Fruit fly (Drosophila melanogaster) whole organism, embryonic: Measurements from ENCODE around the gene vito.
A peak's percentile ranks its signal among the peaks of the same experiment; 100 is the strongest.

Experiments
- Asciz ChIP-seq: fragments of 200-800 bp; sonication (Bioruptor generic); optimal IDR thresholded peaks from 2 replicates; lab custom pipeline; 2017; ENCODE audit warnings: missing biosample characterization, mild to moderate bottlenecking, missing genetic modification characterization, missing genetic modification reagents
- CG1024 ChIP-seq: fragments of 200-800 bp; sonication (Bioruptor generic); IDR thresholded peaks from 2 replicates; pipeline ENCODE4 v1.3.6; 2022; ENCODE audit warnings: missing biosample characterization, missing genetic modification characterization
- CG11696 ChIP-seq: fragments of 200-800 bp; sonication (Bioruptor generic); IDR thresholded peaks from 2 replicates; pipeline ENCODE4 v1.3.6; 2022; ENCODE audit warnings: missing biosample characterization, missing genetic modification characterization
- CG12659 ChIP-seq: fragments of 200-800 bp; sonication (Bioruptor generic); optimal IDR thresholded peaks from 3 replicates; lab custom pipeline; 2017; ENCODE audit warnings: mild to moderate bottlenecking, missing biosample characterization, missing genetic modification reagents, missing genetic modification characterization
- CG12744 ChIP-seq: fragments of 200-800 bp; sonication (Bioruptor generic); optimal IDR thresholded peaks from 2 replicates; lab custom pipeline; 2016; ENCODE audit warnings: missing biosample characterization, missing genetic modification characterization
- CG14014 ChIP-seq: fragments of 200-800 bp; sonication (Bioruptor generic); IDR thresholded peaks from 2 replicates; pipeline ENCODE4 v1.3.6; 2022; ENCODE audit warnings: missing biosample characterization, missing genetic modification characterization
- CG1529 ChIP-seq: fragments of 200-800 bp; sonication (Bioruptor generic); optimal IDR thresholded peaks from 3 replicates; lab custom pipeline; 2018; ENCODE audit warnings: missing biosample characterization, missing genetic modification characterization
- CG15696 ChIP-seq: fragments of 200-800 bp; sonication (Bioruptor generic); optimal IDR thresholded peaks from 2 replicates; lab custom pipeline; 2019; ENCODE audit warnings: missing biosample characterization, mild to moderate bottlenecking, missing genetic modification characterization, moderate library complexity
- CG17361 ChIP-seq: fragments of 200-800 bp; sonication (Bioruptor generic); IDR thresholded peaks from 3 replicates; pipeline ENCODE4 v1.3.6; 2022; ENCODE audit warnings: missing biosample characterization, missing genetic modification characterization
- CG2120 ChIP-seq: fragments of 200-800 bp; sonication (Bioruptor generic); optimal IDR thresholded peaks from 3 replicates; lab custom pipeline; 2016; ENCODE audit warnings: missing biosample characterization, missing genetic modification characterization
- CG2199 ChIP-seq: fragments of 200-800 bp; sonication (Bioruptor generic); IDR thresholded peaks from 3 replicates; pipeline ENCODE4 v1.3.6; 2022; ENCODE audit warnings: missing biosample characterization, missing genetic modification characterization
- CG33213 ChIP-seq: fragments of 200-800 bp; sonication (Bioruptor generic); optimal IDR thresholded peaks from 3 replicates; lab custom pipeline; 2016; ENCODE audit warnings: missing biosample characterization, missing genetic modification characterization
- CG3726 ChIP-seq: fragments of 200-800 bp; sonication (Bioruptor generic); IDR thresholded peaks from 3 replicates; pipeline ENCODE4, ENCODE4 v1.3.6; 2022; ENCODE audit warnings: missing biosample characterization, missing genetic modification characterization
- CG3995 ChIP-seq: fragments of 200-800 bp; sonication (Bioruptor generic); optimal IDR thresholded peaks from 3 replicates; lab custom pipeline; 2016; ENCODE audit warnings: missing biosample characterization, missing genetic modification characterization
- CG4424 ChIP-seq: fragments of 200-800 bp; sonication (Bioruptor generic); optimal IDR thresholded peaks from 3 replicates; lab custom pipeline; 2016; ENCODE audit warnings: missing biosample characterization, missing genetic modification characterization
- CG5245 ChIP-seq: fragments of 200-800 bp; sonication (Bioruptor generic); optimal IDR thresholded peaks from 3 replicates; lab custom pipeline; 2016; ENCODE audit warnings: missing biosample characterization, missing genetic modification characterization
- CG6272 ChIP-seq: fragments of 200-800 bp; sonication (Bioruptor generic); IDR thresholded peaks from 2 replicates; pipeline ENCODE4 v1.3.6; 2022; ENCODE audit warnings: missing biosample characterization, missing genetic modification characterization
- CG6813 ChIP-seq: fragments of 200-800 bp; sonication (Bioruptor generic); optimal IDR thresholded peaks from 2 replicates; lab custom pipeline; 2017; ENCODE audit warnings: missing biosample characterization, missing genetic modification characterization, mild to moderate bottlenecking, moderate library complexity, missing genetic modification reagents
- CG6854 ChIP-seq: fragments of 200-800 bp; sonication (Bioruptor generic); optimal IDR thresholded peaks from 3 replicates; lab custom pipeline; 2017; ENCODE audit warnings: missing biosample characterization, mild to moderate bottlenecking, missing genetic modification characterization
- CG7372 ChIP-seq: fragments of 200-800 bp; sonication (Bioruptor generic); IDR thresholded peaks from 2 replicates; pipeline ENCODE4 v1.3.6; 2022; ENCODE audit warnings: missing biosample characterization, missing genetic modification characterization
- CG7745 ChIP-seq: fragments of 200-800 bp; sonication (Bioruptor generic); optimal IDR thresholded peaks from 2 replicates; lab custom pipeline; 2018; ENCODE audit warnings: missing biosample characterization, mild to moderate bottlenecking, missing genetic modification characterization, moderate library complexity
- CG7928 ChIP-seq: fragments of 200-800 bp; sonication (Bioruptor generic); optimal IDR thresholded peaks from 2 replicates; lab custom pipeline; 2017; ENCODE audit warnings: missing biosample characterization, mild to moderate bottlenecking, missing genetic modification characterization
- Dp ChIP-seq: fragments of 200-800 bp; sonication (Bioruptor generic); optimal IDR thresholded peaks from 2 replicates; lab custom pipeline; 2018; ENCODE audit warnings: missing biosample characterization, mild to moderate bottlenecking, missing genetic modification characterization, moderate library complexity
- Ets65A ChIP-seq: fragments of 200-800 bp; sonication (Bioruptor generic); peaks from one replicate; lab custom pipeline; 2016; ENCODE audit warnings: missing biosample characterization, missing genetic modification characterization
- Gsc ChIP-seq: fragments of 200-800 bp; sonication (Bioruptor generic); IDR thresholded peaks from 2 replicates; pipeline ENCODE4 v1.3.6; 2022; ENCODE audit warnings: missing biosample characterization, missing genetic modification characterization
- HLH4C ChIP-seq: fragments of 200-800 bp; sonication (Bioruptor generic); IDR thresholded peaks from 3 replicates; pipeline ENCODE4 v1.3.6; 2022; ENCODE audit warnings: missing biosample characterization, missing genetic modification characterization; ENCODE audit not compliant: partially characterized antibody
- Jarid2 ChIP-seq: fragments of 200-800 bp; sonication (Bioruptor generic); optimal IDR thresholded peaks from 3 replicates; lab custom pipeline; 2017; ENCODE audit warnings: mild to moderate bottlenecking, missing biosample characterization, missing genetic modification reagents, missing genetic modification characterization
- Nf-YB ChIP-seq: fragments of 200-800 bp; sonication (Bioruptor generic); optimal IDR thresholded peaks from 3 replicates; lab custom pipeline; 2019; ENCODE audit warnings: missing biosample characterization, mild to moderate bottlenecking, missing genetic modification characterization, moderate library complexity
- Nf-YC ChIP-seq: fragments of 200-800 bp; optimal IDR thresholded peaks from 3 replicates; lab custom pipeline; 2019; ENCODE audit warnings: missing biosample characterization, mild to moderate bottlenecking, missing genetic modification characterization, moderate library complexity
- Sry-β ChIP-seq: fragments of 200-800 bp; sonication (Bioruptor generic); optimal IDR thresholded peaks from 2 replicates; lab custom pipeline; 2018; ENCODE audit warnings: missing biosample characterization, mild to moderate bottlenecking, missing genetic modification characterization, moderate library complexity
- Stat92E ChIP-seq, 3 experiments: fragments of >200 bp in 2 of 3; fragments of 200-800 bp in 1 of 3; sonication (Bioruptor generic) in 1 of 3; optimal IDR thresholded peaks; 2 replicates each; lab custom pipeline; 2017 to 2019; ENCODE audit warnings: missing biosample characterization in 3 of 3, missing genetic modification characterization in 3 of 3, mild to moderate bottlenecking in 1 of 3, moderate library complexity in 1 of 3
- Trl ChIP-seq, 3 experiments: fragments of >200 bp in 2 of 3; fragments of 200-800 bp in 1 of 3; sonication (Bioruptor generic) in 1 of 3; optimal IDR thresholded peaks; 2 replicates in 1 of 3; 3 replicates in 2 of 3; lab custom pipeline; 2016 to 2017; ENCODE audit warnings: missing biosample characterization in 1 of 3, missing genetic modification characterization in 1 of 3
- Xrp1 ChIP-seq: fragments of 200-800 bp; sonication (Bioruptor generic); IDR thresholded peaks from 2 replicates; pipeline ENCODE4 v1.3.6; 2022; ENCODE audit warnings: missing biosample characterization, missing genetic modification characterization
- amos ChIP-seq: fragments of 200-800 bp; sonication (Bioruptor generic); IDR thresholded peaks from 2 replicates; pipeline ENCODE4 v1.3.6; 2022; ENCODE audit warnings: missing biosample characterization, missing genetic modification characterization; ENCODE audit not compliant: partially characterized antibody
- ato ChIP-seq: fragments of 200-800 bp; sonication (Bioruptor generic); IDR thresholded peaks from 2 replicates; pipeline ENCODE4 v1.3.6; 2022; ENCODE audit warnings: missing biosample characterization, missing genetic modification characterization; ENCODE audit not compliant: partially characterized antibody
- ewg ChIP-seq: fragments of 200-800 bp; sonication (Bioruptor generic); optimal IDR thresholded peaks from 3 replicates; lab custom pipeline; 2017; ENCODE audit warnings: mild to moderate bottlenecking, missing biosample characterization, missing genetic modification reagents, missing genetic modification characterization
- gcm2 ChIP-seq: fragments of 200-800 bp; sonication (Bioruptor generic); optimal IDR thresholded peaks from 2 replicates; lab custom pipeline; 2016; ENCODE audit warnings: missing biosample characterization, missing genetic modification characterization
- jumu ChIP-seq: fragments of 200-800 bp; sonication (Bioruptor generic); optimal IDR thresholded peaks from 3 replicates; lab custom pipeline; 2016; ENCODE audit warnings: missing biosample characterization, missing genetic modification characterization
- kah ChIP-seq: fragments of 200-800 bp; sonication (Bioruptor generic); optimal IDR thresholded peaks from 2 replicates; lab custom pipeline; 2018; ENCODE audit warnings: missing biosample characterization, mild to moderate bottlenecking, missing genetic modification characterization
- lab ChIP-seq: fragments of 200-800 bp; sonication (Bioruptor generic); optimal IDR thresholded peaks from 3 replicates; lab custom pipeline; 2017; ENCODE audit warnings: missing biosample characterization, missing genetic modification characterization, mild to moderate bottlenecking, moderate library complexity, missing genetic modification reagents
- nerfin-1 ChIP-seq: fragments of 200-800 bp; sonication (Bioruptor generic); optimal IDR thresholded peaks from 3 replicates; lab custom pipeline; 2019; ENCODE audit warnings: missing biosample characterization, mild to moderate bottlenecking, missing genetic modification characterization, moderate library complexity
- nom ChIP-seq: fragments of 200-800 bp; sonication (Bioruptor generic); optimal IDR thresholded peaks from 2 replicates; lab custom pipeline; 2017; ENCODE audit warnings: missing biosample characterization, missing genetic modification characterization, mild to moderate bottlenecking, moderate library complexity, missing genetic modification reagents
- oc ChIP-seq: fragments of 200-800 bp; sonication (Bioruptor generic); optimal IDR thresholded peaks from 2 replicates; lab custom pipeline; 2018; ENCODE audit warnings: missing biosample characterization, mild to moderate bottlenecking, missing genetic modification characterization, moderate library complexity
- org-1 ChIP-seq: fragments of 200-800 bp; sonication (Bioruptor generic); optimal IDR thresholded peaks from 2 replicates; lab custom pipeline; 2017; ENCODE audit warnings: missing biosample characterization, missing genetic modification characterization
- pum ChIP-seq: fragments of 200-800 bp; sonication (Bioruptor generic); optimal IDR thresholded peaks from 2 replicates; lab custom pipeline; 2016; ENCODE audit warnings: missing biosample characterization, missing genetic modification characterization
- ssp ChIP-seq: fragments of 200-800 bp; sonication (Bioruptor generic); IDR thresholded peaks from 2 replicates; pipeline ENCODE4 v1.3.6; 2022; ENCODE audit warnings: missing biosample characterization, missing genetic modification characterization
- wek ChIP-seq: fragments of 200-800 bp; sonication (Bioruptor generic); optimal IDR thresholded peaks from 3 replicates; lab custom pipeline; 2018; ENCODE audit warnings: missing biosample characterization, mild to moderate bottlenecking, missing genetic modification characterization, moderate library complexity
- zfh1 ChIP-seq: fragments of 200-800 bp; sonication (Bioruptor generic); IDR thresholded peaks from 3 replicates; pipeline ENCODE4 v1.3.6; 2022; ENCODE audit warnings: missing biosample characterization, missing genetic modification characterization

The vito gene

dm6 chr3L:5823763-5824445, 46.8 kb upstream of the vito start (continued):
- peak; percentile 18 for TF ChIP-seq CG7928 (GFP tag; lab: Kevin White, UChicago)
- TF ChIP-seq amos (GFP tag; lab: Robert Waterston, UW): no peak
- peak; percentile 73 for TF ChIP-seq gcm2
- peak; percentile 62 for TF ChIP-seq jumu (GFP tag; lab: Kevin White, UChicago)
- TF ChIP-seq Stat92E (GFP tag; optimal IDR thresholded peaks at IDR 0.05; lab: Kevin White, UChicago): no peak
- TF ChIP-seq CG1529 (GFP tag; lab: Kevin White, UChicago): peak; percentile 82
- peak; percentile 86 for TF ChIP-seq Xrp1 (GFP tag; lab: Robert Waterston, UW)
- peak; percentile 79 for TF ChIP-seq Jarid2 (GFP tag; lab: Kevin White, UChicago)
- 0 out of 2 replicates have a peak, but pooled peaks have one; percentile 19 for TF ChIP-seq ssp (GFP tag; lab: Robert Waterston, UW)
- TF ChIP-seq HLH4C: no peak
- TF ChIP-seq nerfin-1 (tag; lab: Kevin White, UChicago): peak; percentile 84
- TF ChIP-seq oc (tag; lab: Kevin White, UChicago): peak; percentile 87
- peak; percentile 72 for TF ChIP-seq Sry-β
- no peak for TF ChIP-seq Trl (optimal IDR thresholded peaks at IDR 0.05; lab: Kevin White, UChicago)
- TF ChIP-seq Trl (GFP tag; optimal IDR thresholded peaks at IDR 0.05; lab: Kevin White, UChicago): peak; percentile 89
- peak; percentile 76 for TF ChIP-seq CG5245
- TF ChIP-seq CG12744 (GFP tag; lab: Kevin White, UChicago): peak; percentile 71
- TF ChIP-seq org-1 (GFP tag; lab: Kevin White, UChicago): peak; percentile 88
- peak; percentile 67 for TF ChIP-seq kah
- TF ChIP-seq ato (GFP tag; lab: Robert Waterston, UW): no peak
- TF ChIP-seq CG4424 (GFP tag; lab: Kevin White, UChicago): peak; percentile 87
- TF ChIP-seq CG12659 (GFP tag; lab: Kevin White, UChicago): peak; percentile 71

- TF ChIP-seq CG7745 (peak; percentile 13), CG6272 (GFP tag; lab: Robert Waterston, UW) (no peak), lab (peak; percentile 11), CG15696 (tag; lab: Kevin White, UChicago) (peak; percentile 23), Asciz (GFP tag; lab: Kevin White, UChicago) (peak; percentile 5), Ets65A (GFP tag; lab: Kevin White, UChicago) (peak; percentile 1), Gsc (GFP tag; lab: Robert Waterston, UW) (no peak), CG11696 (GFP tag; lab: Robert Waterston, UW) (no peak), Dp (GFP tag; lab: Kevin White, UChicago) (no peak), CG14014 (GFP tag; lab: Robert Waterston, UW) (no peak), CG33213 (GFP tag; lab: Kevin White, UChicago) (no peak), CG6854 (GFP tag; lab: Kevin White, UChicago) (no peak), Nf-YB (GFP tag; lab: Kevin White, UChicago) (peak; percentile 52), nom (GFP tag; lab: Kevin White, UChicago) (peak; percentile 48), Nf-YC (tag; lab: Kevin White, UChicago) (peak; percentile 3), CG6813 (GFP tag; lab: Kevin White, UChicago) (peak; percentile 12), CG4424 (GFP tag; lab: Kevin White, UChicago) (no peak), wek (GFP tag; lab: Kevin White, UChicago) (peak; percentile 4), CG3726 (GFP tag; lab: Robert Waterston, UW) (no peak), CG2120 (GFP tag; lab: Kevin White, UChicago) (no peak), ewg (GFP tag; lab: Kevin White, UChicago) (no peak), CG3995 (GFP tag; lab: Kevin White, UChicago) (no peak), CG7372 (GFP tag; lab: Robert Waterston, UW) (peak; percentile 37; the same call in 1 of the 2 replicates), CG2199 (GFP tag; lab: Robert Waterston, UW) (no peak), pum (no peak), zfh1 (GFP tag; lab: Robert Waterston, UW) (no peak), CG1024 (GFP tag; lab: Robert Waterston, UW) (no peak), CG17361 (GFP tag; lab: Robert Waterston, UW) (no peak)
Observed at dm6 chr3L:5821506-5821905, 44.4 kb upstream of the vito start.
